Worm (Caenorhabditis elegans) whole organism, L4 larva: ENCODE data around the gene R04D3.3.
A peak's percentile ranks its signal among the peaks of the same experiment; 100 is the strongest.

Experiments used
- F26F4.8 ChIP-seq: fragments of 200-800 bp; sonication (Bioruptor generic); conservative IDR thresholded peaks from 2 replicates; pipeline ENCODE4 v1.3.6; 2022; ENCODE audit warnings: missing genetic modification characterization, missing compliant biosample characterization
- R02D3.7 ChIP-seq: fragments of 150-350 bp; sonication (generic microtip); optimal IDR thresholded peaks from 3 replicates; lab custom pipeline; 2014; ENCODE audit warnings: missing biosample characterization, missing genetic modification characterization
- Y105C5A.15 ChIP-seq: fragments of 200-800 bp; sonication (Bioruptor generic); IDR thresholded peaks from 2 replicates; pipeline ENCODE4 v1.3.6; 2022; ENCODE audit warnings: missing genetic modification characterization, missing compliant biosample characterization
- Y48G9A.11 ChIP-seq: fragments of 200-800 bp; sonication (Bioruptor generic); IDR thresholded peaks from 2 replicates; pipeline ENCODE4 v1.3.6; 2022; ENCODE audit warnings: missing genetic modification reagents, missing genetic modification characterization, missing compliant biosample characterization
- Y5F2A.4 ChIP-seq: fragments of 200-800 bp; sonication (Bioruptor generic); optimal IDR thresholded peaks from 2 replicates; lab custom pipeline; 2018; ENCODE audit warnings: mild to moderate bottlenecking, missing genetic modification characterization, missing compliant biosample characterization
- Y75B8A.6 ChIP-seq: fragments of 200-800 bp; sonication (Bioruptor generic); IDR thresholded peaks from 2 replicates; pipeline ENCODE4 v1.3.6; 2022; ENCODE audit warnings: missing genetic modification reagents, missing genetic modification characterization, missing compliant biosample characterization
- aly-2 ChIP-seq: sonication (generic microtip); optimal IDR thresholded peaks from 2 replicates; lab custom pipeline; 2018; ENCODE audit warnings: missing biosample characterization, missing genetic modification characterization
- ama-1 ChIP-seq: fragments of 150-350 bp; optimal IDR thresholded peaks from 2 replicates; lab custom pipeline; 2014; ENCODE audit warnings: inconsistent platforms, mixed read lengths
- ceh-44 ChIP-seq: fragments of 200-800 bp; sonication (Bioruptor generic); IDR thresholded peaks from 2 replicates; pipeline ENCODE4 v1.3.6; 2022; ENCODE audit warnings: missing genetic modification reagents, missing genetic modification characterization, missing compliant biosample characterization
- ceh-62 ChIP-seq: sonication (generic microtip); optimal IDR thresholded peaks from 2 replicates; lab custom pipeline; 2017; ENCODE audit warnings: missing biosample characterization, missing genetic modification characterization
- ceh-82 ChIP-seq: sonication (generic microtip); optimal IDR thresholded peaks from 2 replicates; lab custom pipeline; 2017; ENCODE audit warnings: missing biosample characterization, missing genetic modification characterization
- ctbp-1 ChIP-seq: fragments of 200-800 bp; sonication (Bioruptor generic); IDR thresholded peaks from 2 replicates; pipeline ENCODE4 v1.3.6; 2022; ENCODE audit warnings: missing genetic modification reagents, missing genetic modification characterization, missing compliant biosample characterization
- daf-12 ChIP-seq: fragments of 150-350 bp; optimal IDR thresholded peaks from 2 replicates; lab custom pipeline; 2014; ENCODE audit warnings: missing biosample characterization, missing genetic modification reagents, missing genetic modification characterization
- daf-16 ChIP-seq, 3 experiments: sonication (generic microtip); optimal IDR thresholded peaks; 2 replicates each; lab custom pipeline; 2016 to 2017; ENCODE audit warnings: missing genetic modification characterization in 3 of 3, missing genetic modification reagents in 3 of 3, mild to moderate bottlenecking in 2 of 3, missing compliant biosample characterization in 2 of 3, missing biosample characterization in 1 of 3, moderate library complexity in 1 of 3
- daf-19 ChIP-seq: fragments of 200-800 bp; sonication (Bioruptor generic); conservative IDR thresholded peaks from 2 replicates; pipeline ENCODE4 v1.3.6; 2022; ENCODE audit warnings: missing genetic modification characterization, missing compliant biosample characterization
- daf-8 ChIP-seq: fragments of 200-800 bp; sonication (Bioruptor generic); IDR thresholded peaks from 2 replicates; pipeline ENCODE4 v1.3.6; 2022; ENCODE audit warnings: missing genetic modification characterization, missing compliant biosample characterization
- dmd-6 ChIP-seq: fragments of 200-800 bp; sonication (Bioruptor generic); IDR thresholded peaks from 2 replicates; pipeline ENCODE4 v1.3.6; 2022; ENCODE audit warnings: missing genetic modification reagents, missing genetic modification characterization, missing compliant biosample characterization
- dmd-8 ChIP-seq: fragments of 200-800 bp; sonication (Bioruptor generic); IDR thresholded peaks from 2 replicates; pipeline ENCODE4 v1.3.6; 2022; ENCODE audit warnings: missing genetic modification characterization, missing compliant biosample characterization
- dmd-9 ChIP-seq: fragments of 200-800 bp; sonication (Bioruptor generic); IDR thresholded peaks from 2 replicates; pipeline ENCODE4 v1.3.6; 2022; ENCODE audit warnings: missing genetic modification reagents, missing genetic modification characterization, missing compliant biosample characterization
- egl-27 ChIP-seq: sonication (generic microtip); optimal IDR thresholded peaks from 3 replicates; lab custom pipeline; 2017; ENCODE audit warnings: missing biosample characterization, missing genetic modification reagents, missing genetic modification characterization
- fos-1 ChIP-seq: fragments of 150-350 bp; optimal IDR thresholded peaks from 2 replicates; lab custom pipeline; 2014; ENCODE audit warnings: missing biosample characterization, missing genetic modification characterization
- gei-8 ChIP-seq: fragments of 200-800 bp; sonication (Bioruptor generic); optimal IDR thresholded peaks from 2 replicates; lab custom pipeline; 2018; ENCODE audit warnings: mild to moderate bottlenecking, missing genetic modification characterization, missing compliant biosample characterization
- hif-1 ChIP-seq, 2 experiments: sonication (generic microtip); optimal IDR thresholded peaks; 2 replicates each; lab custom pipeline; 2016 to 2017; ENCODE audit warnings: missing compliant biosample characterization in 2 of 2, missing genetic modification characterization in 2 of 2, missing genetic modification reagents in 2 of 2, missing genotype in 2 of 2, mild to moderate bottlenecking in 1 of 2
- hlh-30 ChIP-seq: sonication (generic microtip); optimal IDR thresholded peaks from 2 replicates; lab custom pipeline; 2017; ENCODE audit warnings: antibody characterized with exemption, mild to moderate bottlenecking, missing genetic modification characterization, missing compliant biosample characterization; ENCODE audit not compliant: insufficient read depth
- jun-1 ChIP-seq: fragments of 150-350 bp; optimal IDR thresholded peaks from 2 replicates; lab custom pipeline; 2014; ENCODE audit warnings: missing biosample characterization, missing genetic modification reagents, missing genetic modification characterization
- lim-7 ChIP-seq: fragments of 200-800 bp; sonication (Bioruptor generic); IDR thresholded peaks from 2 replicates; pipeline ENCODE4 v1.3.6; 2022; ENCODE audit warnings: missing genetic modification characterization, missing compliant biosample characterization
- lin-13 ChIP-seq: fragments of 150-350 bp; optimal IDR thresholded peaks from 2 replicates; lab custom pipeline; 2014; ENCODE audit warnings: missing biosample characterization, missing genetic modification reagents, missing genetic modification characterization
- lin-15B ChIP-seq: fragments of 150-350 bp; sonication (generic microtip); optimal IDR thresholded peaks from 3 replicates; lab custom pipeline; 2014; ENCODE audit warnings: missing biosample characterization, missing genetic modification characterization
- lin-29 ChIP-seq: fragments of 200-800 bp; sonication (Bioruptor generic); IDR thresholded peaks from 2 replicates; pipeline ENCODE4 v1.3.6; 2022; ENCODE audit warnings: missing genetic modification reagents, missing genetic modification characterization, missing compliant biosample characterization
- lin-38 ChIP-seq: fragments of 200-800 bp; sonication (Bioruptor generic); IDR thresholded peaks from 2 replicates; pipeline ENCODE4 v1.3.6; 2022; ENCODE audit warnings: missing genetic modification reagents, missing genetic modification characterization, missing compliant biosample characterization
- lir-3 ChIP-seq: sonication (generic microtip); optimal IDR thresholded peaks from 2 replicates; lab custom pipeline; 2016; ENCODE audit warnings: mild to moderate bottlenecking, missing genetic modification characterization, missing compliant biosample characterization
- lsy-2 ChIP-seq, 2 experiments: fragments of 150-350 bp in 1 of 2; sonication (generic microtip) in 1 of 2; optimal IDR thresholded peaks; 2 replicates each; lab custom pipeline; 2014 to 2017; ENCODE audit warnings: missing biosample characterization in 2 of 2, missing genetic modification characterization in 2 of 2
- madf-5 ChIP-seq, 2 experiments: fragments of 200-800 bp; sonication (Bioruptor generic); IDR thresholded peaks; 2 replicates each; pipeline ENCODE4 v1.3.6; 2022; ENCODE audit warnings: missing compliant biosample characterization in 2 of 2, missing genetic modification characterization in 2 of 2
- madf-9 ChIP-seq: fragments of 200-800 bp; sonication (Bioruptor generic); conservative IDR thresholded peaks from 2 replicates; pipeline ENCODE4 v1.3.6; 2022; ENCODE audit warnings: missing genetic modification reagents, missing genetic modification characterization, missing compliant biosample characterization
- nhr-10 ChIP-seq: fragments of 150-350 bp; optimal IDR thresholded peaks from 2 replicates; lab custom pipeline; 2014; ENCODE audit warnings: missing biosample characterization, missing genetic modification characterization
- nhr-102 ChIP-seq: sonication (generic microtip); optimal IDR thresholded peaks from 2 replicates; lab custom pipeline; 2016; ENCODE audit warnings: mild to moderate bottlenecking, missing genetic modification characterization, moderate library complexity, missing compliant biosample characterization
- nhr-41 ChIP-seq: fragments of 200-800 bp; sonication (Bioruptor generic); IDR thresholded peaks from 2 replicates; pipeline ENCODE4 v1.3.6; 2022; ENCODE audit warnings: missing genetic modification reagents, missing genetic modification characterization, missing compliant biosample characterization
- nhr-42 ChIP-seq: fragments of 200-800 bp; sonication (Bioruptor generic); IDR thresholded peaks from 2 replicates; pipeline ENCODE4 v1.3.6; 2022; ENCODE audit warnings: missing genetic modification characterization, missing compliant biosample characterization
- nhr-48 ChIP-seq: sonication (generic microtip); optimal IDR thresholded peaks from 2 replicates; lab custom pipeline; 2016; ENCODE audit warnings: mild to moderate bottlenecking, missing genetic modification characterization, missing compliant biosample characterization
- nhr-6 ChIP-seq: fragments of 150-350 bp; optimal IDR thresholded peaks from 2 replicates; lab custom pipeline; 2014; ENCODE audit warnings: missing biosample characterization, missing genetic modification characterization
- nhr-77 ChIP-seq: fragments of 150-350 bp; optimal IDR thresholded peaks from 2 replicates; lab custom pipeline; 2014; ENCODE audit warnings: missing biosample characterization, missing genetic modification characterization
- pha-4 ChIP-seq, 2 experiments: fragments of 150-350 bp in 1 of 2; fragments of 200-800 bp in 1 of 2; sonication (Bioruptor generic) in 1 of 2; IDR thresholded peaks in 1 of 2; optimal IDR thresholded peaks in 1 of 2; 2 replicates each; pipeline versions ENCODE4 v1.3.6 to Lab custom; 2014 to 2022; ENCODE audit warnings: missing genetic modification characterization in 2 of 2, missing genetic modification reagents in 2 of 2, missing biosample characterization in 1 of 2, missing compliant biosample characterization in 1 of 2
- sdz-12 ChIP-seq: fragments of 200-800 bp; sonication (Bioruptor generic); optimal IDR thresholded peaks from 2 replicates; lab custom pipeline; 2018; ENCODE audit warnings: mild to moderate bottlenecking, missing genetic modification characterization, missing compliant biosample characterization
- set-16 ChIP-seq: fragments of 200-800 bp; sonication (Bioruptor generic); IDR thresholded peaks from 2 replicates; pipeline ENCODE4 v1.3.6; 2022; ENCODE audit warnings: missing genetic modification reagents, missing genetic modification characterization, missing compliant biosample characterization
- snpc-4 ChIP-seq: fragments of 150-350 bp; optimal IDR thresholded peaks from 2 replicates; lab custom pipeline; 2014; ENCODE audit warnings: missing biosample characterization, missing genetic modification characterization
- spr-3 ChIP-seq: fragments of 200-800 bp; sonication (Bioruptor generic); optimal IDR thresholded peaks from 2 replicates; lab custom pipeline; 2018; ENCODE audit warnings: mild to moderate bottlenecking, missing genetic modification characterization, missing compliant biosample characterization
- tag-97 ChIP-seq: fragments of 200-800 bp; sonication (Bioruptor generic); IDR thresholded peaks from 2 replicates; pipeline ENCODE4 v1.3.6; 2022; ENCODE audit warnings: missing genetic modification characterization, missing compliant biosample characterization
- tra-1 ChIP-seq: fragments of 200-800 bp; sonication (Bioruptor generic); IDR thresholded peaks from 2 replicates; pipeline ENCODE4 v1.3.6; 2022; ENCODE audit warnings: missing genetic modification reagents, missing genetic modification characterization, missing compliant biosample characterization
- unc-39 ChIP-seq: sonication (generic microtip); optimal IDR thresholded peaks from 2 replicates; lab custom pipeline; 2017; ENCODE audit warnings: missing biosample characterization, missing genetic modification characterization
- unc-62 ChIP-seq, 3 experiments: fragments of 150-350 bp in 1 of 3; sonication (generic microtip); optimal IDR thresholded peaks in 2 of 3; peaks in 1 of 3; 1 replicate in 1 of 3; 2 replicates in 2 of 3; lab custom pipeline; 2014 to 2017; ENCODE audit warnings: missing biosample characterization in 3 of 3, missing genetic modification characterization in 3 of 3, missing genetic modification reagents in 3 of 3, missing genotype in 1 of 3
- zfp-3 ChIP-seq: fragments of 200-800 bp; sonication (Bioruptor generic); conservative IDR thresholded peaks from 2 replicates; pipeline ENCODE4 v1.3.6; 2022; ENCODE audit warnings: missing genetic modification reagents, missing genetic modification characterization, missing compliant biosample characterization

The R04D3.3 gene

ce11 chrX:13328868-13329267 lies 38.4 kb upstream of the R04D3.3 start (continued):
- TF ChIP-seq nhr-10 (tag; lab: Kevin White, UChicago), result peak; percentile 46
- no peak for TF ChIP-seq madf-5 (GFP tag; IDR thresholded peaks at IDR 0.05; lab: Robert Waterston, UW)
- TF ChIP-seq egl-27 (tag; lab: Kevin White, UChicago), result no peak
- TF ChIP-seq pha-4 (GFP tag; IDR thresholded peaks at IDR 0.05; lab: Robert Waterston, UW), result no peak
- TF ChIP-seq pha-4 (tag; optimal IDR thresholded peaks at IDR 0.05; lab: Kevin White, UChicago), result no peak
- peak; percentile 60 for TF ChIP-seq nhr-48 (tag; lab: Kevin White, UChicago)
- TF ChIP-seq ceh-44 (GFP tag; lab: Robert Waterston, UW), result no peak
- TF ChIP-seq nhr-41 (GFP tag; lab: Robert Waterston, UW), result no peak
- TF ChIP-seq madf-9 (GFP tag; lab: Robert Waterston, UW), result no peak
- peak; percentile 29; the same call in 1 of the 2 replicates for TF ChIP-seq tra-1 (GFP tag; lab: Robert Waterston, UW)
- no peak for TF ChIP-seq F26F4.8
- peak in 1 of 2 experiments; percentile 99 for TF ChIP-seq unc-62 (GFP tag; optimal IDR thresholded peaks at IDR 0.05 in 1 of 2; lab: Kevin White, UChicago)
- TF ChIP-seq unc-62 (tag; optimal IDR thresholded peaks at IDR 0.05; lab: Kevin White, UChicago), result no peak
- peak; percentile 96 for TF ChIP-seq hlh-30 (tag; lab: Kevin White, UChicago)
- TF ChIP-seq ama-1, result no peak
- no peak for TF ChIP-seq dmd-9
- no peak for TF ChIP-seq spr-3 (GFP tag; lab: Kevin White, UChicago)
- TF ChIP-seq daf-12 (tag; lab: Kevin White, UChicago), result no peak
- no peak for TF ChIP-seq ceh-82 (tag; lab: Kevin White, UChicago)
- TF ChIP-seq lim-7 (GFP tag; lab: Robert Waterston, UW), result no peak
- TF ChIP-seq dmd-8 (GFP tag; lab: Robert Waterston, UW), result no peak
- no peak for TF ChIP-seq Y5F2A.4 (GFP tag; lab: Kevin White, UChicago)
- TF ChIP-seq ceh-62 (tag; lab: Kevin White, UChicago), result no peak
- no peak for TF ChIP-seq nhr-102 (tag; lab: Kevin White, UChicago)
- TF ChIP-seq lir-3, result no peak
- TF ChIP-seq R02D3.7 (tag; lab: Kevin White, UChicago), result no peak
- TF ChIP-seq unc-39 (tag; lab: Kevin White, UChicago), result no peak
- no peak for TF ChIP-seq tag-97 (GFP tag; lab: Robert Waterston, UW)
- no peak for TF ChIP-seq aly-2 (tag; lab: Kevin White, UChicago)
- TF ChIP-seq Y48G9A.11 (GFP tag; lab: Robert Waterston, UW), result no peak
- no peak for TF ChIP-seq lin-15B
- TF ChIP-seq nhr-77, result peak; percentile 75
- TF ChIP-seq nhr-42 (GFP tag; lab: Robert Waterston, UW), result no peak
- no peak for TF ChIP-seq Y105C5A.15 (GFP tag; lab: Robert Waterston, UW)
- no peak for TF ChIP-seq set-16 (GFP tag; lab: Robert Waterston, UW)
- no peak for TF ChIP-seq daf-8
- no peak for TF ChIP-seq gei-8 (GFP tag; lab: Kevin White, UChicago)
- no peak for TF ChIP-seq zfp-3 (GFP tag; lab: Robert Waterston, UW)
- TF ChIP-seq lin-13 (GFP tag; lab: Kevin White, UChicago), result peak; percentile 58
- TF ChIP-seq snpc-4 (tag; lab: Kevin White, UChicago), result no peak
- TF ChIP-seq lin-38, result peak; percentile 81
- TF ChIP-seq sdz-12 (GFP tag; lab: Kevin White, UChicago), result no peak
- TF ChIP-seq jun-1 (tag; lab: Kevin White, UChicago), result no peak
- no peak for TF ChIP-seq fos-1 (tag; lab: Kevin White, UChicago)
- no peak for TF ChIP-seq daf-19 (GFP tag; lab: Robert Waterston, UW)
- TF ChIP-seq nhr-6 (tag; lab: Kevin White, UChicago), result peak; percentile 67
- TF ChIP-seq dmd-6 (GFP tag; lab: Robert Waterston, UW), result peak; percentile 86
- peak in 1 of 2 experiments; percentile 74 for TF ChIP-seq lsy-2 (tag; optimal IDR thresholded peaks at IDR 0.05; lab: Kevin White, UChicago)
- 0 out of 2 replicates have a peak, but pooled peaks have one; percentile 19 for TF ChIP-seq ctbp-1 (GFP tag; lab: Robert Waterston, UW)
- peak in 1 of 2 experiments; percentile 65 for TF ChIP-seq hif-1 (tag; optimal IDR thresholded peaks at IDR 0.05; lab: Kevin White, UChicago)
- TF ChIP-seq Y75B8A.6 (GFP tag; lab: Robert Waterston, UW), result no peak
- no peak for TF ChIP-seq lin-29 (GFP tag; lab: Robert Waterston, UW)
- TF ChIP-seq daf-16 (GFP tag; optimal IDR thresholded peaks at IDR 0.05; lab: Kevin White, UChicago), result no peak
- TF ChIP-seq daf-16 (tag; optimal IDR thresholded peaks at IDR 0.05; lab: Kevin White, UChicago), result peak; percentile 30
